Worm (Caenorhabditis elegans) whole organism, midembryonic: ENCODE data around the gene trxr-2.

ENCODE experiments used
- cog-1 ChIP-seq: sonication (generic microtip); optimal IDR thresholded peaks from 2 replicates; lab custom pipeline; 2016; ENCODE audit warnings: missing genetic modification characterization, missing compliant biosample characterization
- klf-2 ChIP-seq: fragments of 200-800 bp; sonication (Bioruptor generic); conservative IDR thresholded peaks from 2 replicates; pipeline ENCODE4 v1.3.6; 2022; ENCODE audit warnings: missing genetic modification reagents, missing genetic modification characterization, missing compliant biosample characterization

ce11 chrIII:8925539-8925938 is 12.0 kb downstream of the trxr-2 start:
- TF ChIP-seq cog-1 (tag; lab: Kevin White, UChicago) (no peak), klf-2 (GFP tag; lab: Robert Waterston, UW) (no peak)
